Worm (Caenorhabditis elegans) whole organism, young adult: ENCODE measurements around the gene pals-30.

Experiments
- B0019.2 ChIP-seq: fragments of 200-800 bp; sonication (Bioruptor generic); conservative IDR thresholded peaks from 2 replicates; pipeline ENCODE4 v1.3.6; 2022; ENCODE audit warnings: missing genetic modification reagents, missing genetic modification characterization, missing compliant biosample characterization
- B0336.3 ChIP-seq: fragments of 200-800 bp; sonication (Bioruptor generic); IDR thresholded peaks from 2 replicates; pipeline ENCODE4 v1.3.6; 2022; ENCODE audit warnings: missing genetic modification characterization, missing compliant biosample characterization
- C17E4.6 ChIP-seq: fragments of 200-800 bp; sonication (Bioruptor generic); IDR thresholded peaks from 2 replicates; pipeline ENCODE4 v1.3.6; 2022; ENCODE audit warnings: missing genetic modification reagents, missing genetic modification characterization, missing compliant biosample characterization
- D2030.7 ChIP-seq: fragments of 200-800 bp; sonication (Bioruptor generic); IDR thresholded peaks from 2 replicates; pipeline ENCODE4 v1.3.6; 2022; ENCODE audit warnings: missing genetic modification reagents, missing genetic modification characterization, missing compliant biosample characterization
- F33H1.4 ChIP-seq: fragments of 200-800 bp; sonication (Bioruptor generic); IDR thresholded peaks from 2 replicates; pipeline ENCODE4 v1.3.6; 2022; ENCODE audit warnings: missing genetic modification reagents, missing genetic modification characterization, missing compliant biosample characterization
- F39B2.1 ChIP-seq: fragments of 200-800 bp; sonication (Bioruptor generic); IDR thresholded peaks from 2 replicates; pipeline ENCODE4 v1.3.6; 2022; ENCODE audit warnings: missing genetic modification reagents, missing genetic modification characterization, missing compliant biosample characterization
- F49E8.2 ChIP-seq: sonication (generic microtip); optimal IDR thresholded peaks from 3 replicates; lab custom pipeline; 2017; ENCODE audit warnings: missing genetic modification characterization, mild to moderate bottlenecking, missing compliant biosample characterization, antibody characterized with exemption, moderate library complexity; ENCODE audit not compliant: insufficient read depth
- Y53F4B.3 ChIP-seq: fragments of 200-800 bp; sonication (Bioruptor generic); IDR thresholded peaks from 2 replicates; pipeline ENCODE4 v1.3.6; 2022; ENCODE audit warnings: missing genetic modification reagents, missing genetic modification characterization, missing compliant biosample characterization
- Y53G8AR.9 ChIP-seq: fragments of 200-800 bp; sonication (Bioruptor generic); conservative IDR thresholded peaks from 2 replicates; pipeline ENCODE4 v1.3.6; 2022; ENCODE audit warnings: missing genetic modification reagents, missing genetic modification characterization, missing compliant biosample characterization
- Y56A3A.18 ChIP-seq: fragments of 200-800 bp; sonication (Bioruptor generic); IDR thresholded peaks from 2 replicates; pipeline ENCODE4 v1.3.6; 2022; ENCODE audit warnings: missing genetic modification reagents, missing genetic modification characterization, missing compliant biosample characterization
- attf-3 ChIP-seq: fragments of 200-800 bp; sonication (Bioruptor generic); conservative IDR thresholded peaks from 2 replicates; pipeline ENCODE4 v1.3.6; 2022; ENCODE audit warnings: missing genetic modification reagents, missing genetic modification characterization, missing compliant biosample characterization
- attf-6 ChIP-seq: fragments of 200-800 bp; sonication (Bioruptor generic); IDR thresholded peaks from 2 replicates; pipeline ENCODE4 v1.3.6; 2022; ENCODE audit warnings: missing genetic modification reagents, missing genetic modification characterization, missing compliant biosample characterization
- cebp-2 ChIP-seq: fragments of 200-800 bp; sonication (Bioruptor generic); IDR thresholded peaks from 2 replicates; pipeline ENCODE4 v1.3.6; 2022; ENCODE audit warnings: missing genetic modification characterization, missing compliant biosample characterization
- ceh-100 ChIP-seq: fragments of 200-800 bp; sonication (Bioruptor generic); IDR thresholded peaks from 2 replicates; pipeline ENCODE4 v1.3.6; 2022; ENCODE audit warnings: missing genetic modification reagents, missing genetic modification characterization, missing compliant biosample characterization
- ceh-91 ChIP-seq: fragments of 200-800 bp; sonication (Bioruptor generic); IDR thresholded peaks from 2 replicates; pipeline ENCODE4 v1.3.6; 2022; ENCODE audit warnings: missing genetic modification reagents, missing genetic modification characterization, missing compliant biosample characterization
- dox-1 ChIP-seq: fragments of 200-800 bp; sonication (Bioruptor generic); IDR thresholded peaks from 2 replicates; pipeline ENCODE4 v1.3.6; 2022; ENCODE audit warnings: missing genetic modification reagents, missing genetic modification characterization, missing compliant biosample characterization
- egrh-3 ChIP-seq: fragments of 200-800 bp; sonication (Bioruptor generic); IDR thresholded peaks from 2 replicates; pipeline ENCODE4 v1.3.6; 2022; ENCODE audit warnings: missing genetic modification reagents, missing genetic modification characterization, missing compliant biosample characterization
- ekl-4 ChIP-seq: fragments of 200-800 bp; sonication (Bioruptor generic); IDR thresholded peaks from 2 replicates; pipeline ENCODE4 v1.3.6; 2022; ENCODE audit warnings: missing genetic modification reagents, missing genetic modification characterization, missing compliant biosample characterization
- hmg-1.2 ChIP-seq: fragments of 200-800 bp; sonication (Bioruptor generic); IDR thresholded peaks from 2 replicates; pipeline ENCODE4 v1.3.6; 2022; ENCODE audit warnings: missing genetic modification reagents, missing genetic modification characterization, missing compliant biosample characterization
- hmg-20 ChIP-seq: fragments of 200-800 bp; sonication (Bioruptor generic); IDR thresholded peaks from 2 replicates; pipeline ENCODE4 v1.3.6; 2022; ENCODE audit warnings: missing genetic modification reagents, missing genetic modification characterization, missing compliant biosample characterization
- hsf-1 ChIP-seq: fragments of 200-800 bp; sonication (Bioruptor generic); IDR thresholded peaks from 2 replicates; pipeline ENCODE4 v1.3.6; 2022; ENCODE audit warnings: missing genetic modification reagents, missing genetic modification characterization, missing compliant biosample characterization
- lin-54 ChIP-seq: fragments of 200-800 bp; sonication (Bioruptor generic); optimal IDR thresholded peaks from 2 replicates; lab custom pipeline; 2018; ENCODE audit warnings: mild to moderate bottlenecking, missing genetic modification characterization, missing compliant biosample characterization
- lir-1 ChIP-seq: fragments of 200-800 bp; sonication (Bioruptor generic); conservative IDR thresholded peaks from 2 replicates; pipeline ENCODE4 v1.3.6; 2022; ENCODE audit warnings: missing genetic modification reagents, missing genetic modification characterization, missing compliant biosample characterization
- lsl-1 ChIP-seq: fragments of 200-800 bp; sonication (Bioruptor generic); optimal IDR thresholded peaks from 2 replicates; lab custom pipeline; 2018; ENCODE audit warnings: mild to moderate bottlenecking, missing genetic modification characterization, moderate library complexity, missing compliant biosample characterization
- madf-3 ChIP-seq: fragments of 200-800 bp; sonication (Bioruptor generic); IDR thresholded peaks from 2 replicates; pipeline ENCODE4 v1.3.6; 2022; ENCODE audit warnings: missing genetic modification reagents, missing genetic modification characterization, missing compliant biosample characterization
- madf-6 ChIP-seq: fragments of 200-800 bp; sonication (Bioruptor generic); IDR thresholded peaks from 2 replicates; pipeline ENCODE4 v1.3.6; 2022; ENCODE audit warnings: missing genetic modification reagents, missing genetic modification characterization, missing compliant biosample characterization
- madf-8 ChIP-seq: fragments of 200-800 bp; sonication (Bioruptor generic); conservative IDR thresholded peaks from 2 replicates; pipeline ENCODE4 v1.3.6; 2022; ENCODE audit warnings: missing genetic modification reagents, missing genetic modification characterization, missing compliant biosample characterization
- mcd-1 ChIP-seq: fragments of 200-800 bp; sonication (Bioruptor generic); IDR thresholded peaks from 2 replicates; pipeline ENCODE4 v1.3.6; 2022; ENCODE audit warnings: missing genetic modification reagents, missing genetic modification characterization, missing compliant biosample characterization
- nfya-2 ChIP-seq: fragments of 200-800 bp; sonication (Bioruptor generic); IDR thresholded peaks from 2 replicates; pipeline ENCODE4 v1.3.6; 2022; ENCODE audit warnings: missing genetic modification reagents, missing genetic modification characterization, missing compliant biosample characterization
- nfyb-1 ChIP-seq: fragments of 200-800 bp; sonication (Bioruptor generic); IDR thresholded peaks from 2 replicates; pipeline ENCODE4 v1.3.6; 2022; ENCODE audit warnings: missing genetic modification reagents, missing genetic modification characterization, missing compliant biosample characterization
- pbrm-1 ChIP-seq: fragments of 200-800 bp; sonication (Bioruptor generic); IDR thresholded peaks from 2 replicates; pipeline ENCODE4 v1.3.6; 2022; ENCODE audit warnings: missing genetic modification reagents, missing genetic modification characterization, missing compliant biosample characterization
- rcor-1 ChIP-seq: fragments of 200-800 bp; sonication (Bioruptor generic); IDR thresholded peaks from 2 replicates; pipeline ENCODE4 v1.3.6; 2022; ENCODE audit warnings: missing genetic modification reagents, missing genetic modification characterization, missing compliant biosample characterization
- snpc-1.1 ChIP-seq: sonication (generic microtip); optimal IDR thresholded peaks from 2 replicates; lab custom pipeline; 2017; ENCODE audit warnings: missing genetic modification characterization, mild to moderate bottlenecking, missing compliant biosample characterization, antibody characterized with exemption, moderate library complexity, missing genotype, missing genetic modification reagents; ENCODE audit not compliant: insufficient read depth
- snpc-1.3 ChIP-seq: sonication (generic microtip); optimal IDR thresholded peaks from 2 replicates; lab custom pipeline; 2017; ENCODE audit warnings: missing genetic modification characterization, mild to moderate bottlenecking, missing compliant biosample characterization, antibody characterized with exemption, moderate library complexity, missing genotype, missing genetic modification reagents; ENCODE audit not compliant: insufficient read depth
- snpc-3.4 ChIP-seq: sonication (generic microtip); optimal IDR thresholded peaks from 2 replicates; lab custom pipeline; 2017; ENCODE audit warnings: missing genetic modification characterization, mild to moderate bottlenecking, missing compliant biosample characterization, antibody characterized with exemption, moderate library complexity, missing genotype, missing genetic modification reagents
- snpc-4 ChIP-seq, 5 experiments: fragments of 150-350 bp in 1 of 5; sonication (generic microtip) in 4 of 5; optimal IDR thresholded peaks; 2 replicates each; lab custom pipeline; 2014 to 2018; ENCODE audit warnings: missing genetic modification characterization in 5 of 5, missing biosample characterization in 3 of 5, antibody characterized with exemption in 2 of 5, mild to moderate bottlenecking in 2 of 5, missing compliant biosample characterization in 2 of 5, missing genotype in 2 of 5, moderate library complexity in 2 of 5, missing genetic modification reagents in 1 of 5
- tbp1 ChIP-seq: fragments of 200-800 bp; sonication (Bioruptor generic); optimal IDR thresholded peaks from 2 replicates; lab custom pipeline; 2018; ENCODE audit warnings: mild to moderate bottlenecking, missing genetic modification characterization, missing compliant biosample characterization
- xnd-1 ChIP-seq: sonication (generic microtip); optimal IDR thresholded peaks from 2 replicates; lab custom pipeline; 2016; ENCODE audit warnings: missing genotype, missing genetic modification reagents, missing genetic modification characterization, missing compliant biosample characterization
- ztf-25 ChIP-seq: fragments of 200-800 bp; sonication (Bioruptor generic); IDR thresholded peaks from 2 replicates; pipeline ENCODE4 v1.3.6; 2022; ENCODE audit warnings: missing genetic modification reagents, missing genetic modification characterization, missing compliant biosample characterization
- ztf-28 ChIP-seq: fragments of 200-800 bp; sonication (Bioruptor generic); IDR thresholded peaks from 2 replicates; pipeline ENCODE4 v1.3.6; 2022; ENCODE audit warnings: missing genetic modification reagents, missing genetic modification characterization, missing compliant biosample characterization

Gene pals-30

DNA sequence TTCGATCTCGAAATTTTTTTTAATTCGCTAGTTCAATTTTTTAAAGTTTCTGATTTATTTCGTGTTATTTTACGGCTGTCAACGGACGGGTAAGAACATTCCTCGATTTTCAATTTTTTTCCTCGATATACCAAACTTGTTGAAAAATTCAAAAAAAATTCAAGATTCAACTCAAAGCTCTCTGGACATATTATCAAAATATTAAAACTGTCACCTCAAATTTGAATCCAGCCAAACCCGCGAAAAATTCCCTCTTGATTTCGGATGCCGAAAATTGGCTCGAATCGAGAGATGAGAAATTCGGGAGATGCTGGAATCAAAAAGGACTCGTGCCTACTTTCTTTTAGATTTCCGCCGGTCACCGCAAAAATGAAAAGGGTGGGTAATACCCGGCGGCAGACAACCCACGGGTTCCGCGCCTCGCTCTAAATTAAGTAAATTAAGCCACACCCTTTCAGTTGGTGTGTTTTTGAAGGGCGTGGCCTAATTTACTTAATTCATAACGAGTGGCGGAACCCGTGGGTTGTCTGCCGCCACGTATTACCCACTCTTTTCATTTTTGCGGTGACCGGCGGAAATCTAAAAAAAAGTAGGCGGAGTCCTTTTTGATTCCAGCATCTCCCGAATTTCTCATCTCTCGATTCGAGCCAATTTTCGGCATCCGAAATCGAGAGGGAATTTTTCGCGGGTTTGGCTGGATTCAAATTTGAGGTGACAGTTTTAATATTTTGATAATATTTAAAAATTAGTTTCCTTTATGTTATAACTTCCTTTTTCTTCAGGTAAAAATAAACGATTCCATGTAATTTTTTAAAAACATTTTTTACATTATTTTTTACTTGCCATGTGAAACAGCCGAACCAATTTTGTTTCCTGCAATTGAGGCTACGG lies 26.3 kb downstream of the pals-30 start:
- peak; percentile 18 for TF ChIP-seq F49E8.2
- TF ChIP-seq Y53F4B.3: peak; percentile 43; the same call in 1 of the 2 replicates
- TF ChIP-seq hsf-1 (GFP tag; lab: Robert Waterston, UW): peak; percentile 80
- TF ChIP-seq B0336.3 (GFP tag; lab: Robert Waterston, UW): peak; percentile 52; the same call in 1 of the 2 replicates
- peak; percentile 73; the same call in 1 of the 2 replicates for TF ChIP-seq C17E4.6 (GFP tag; lab: Robert Waterston, UW)
- 0 out of 2 replicates have a peak, but pooled peaks have one; percentile 10 for TF ChIP-seq F39B2.1
- TF ChIP-seq egrh-3 (GFP tag; lab: Robert Waterston, UW): peak; percentile 45; the same call in 1 of the 2 replicates
- TF ChIP-seq madf-6: peak; percentile 88
- TF ChIP-seq dox-1 (GFP tag; lab: Robert Waterston, UW): peak; percentile 86
- TF ChIP-seq xnd-1 (tag; lab: Kevin White, UChicago): peak; percentile 33
- peak; percentile 26 for TF ChIP-seq lin-54 (GFP tag; lab: Kevin White, UChicago)
- peak; percentile 8 for TF ChIP-seq snpc-1.3 (tag; lab: Kevin White, UChicago)
- peak; percentile 75; the same call in 1 of the 2 replicates for TF ChIP-seq madf-3 (GFP tag; lab: Robert Waterston, UW)
- TF ChIP-seq nfyb-1 (GFP tag; lab: Robert Waterston, UW): peak; percentile 77
- peak; percentile 62; the same call in 1 of the 2 replicates for TF ChIP-seq ceh-91 (GFP tag; lab: Robert Waterston, UW)
- TF ChIP-seq ekl-4 (GFP tag; lab: Robert Waterston, UW): peak; percentile 78
- peak; percentile 66 for TF ChIP-seq mcd-1
- 0 out of 2 replicates have a peak, but pooled peaks have one; percentile 25 for TF ChIP-seq ztf-25 (GFP tag; lab: Robert Waterston, UW)
- peak; percentile 99 for TF ChIP-seq pbrm-1 (GFP tag; lab: Robert Waterston, UW)
- peak; percentile 86 for TF ChIP-seq Y53G8AR.9
- peak; percentile 39; the same call in 1 of the 2 replicates for TF ChIP-seq B0019.2 (GFP tag; lab: Robert Waterston, UW)
- peak; percentile 81 for TF ChIP-seq snpc-1.1
- peak; percentile 48; the same call in 1 of the 2 replicates for TF ChIP-seq attf-3 (GFP tag; lab: Robert Waterston, UW)
- TF ChIP-seq hmg-20: peak; percentile 56; the same call in 1 of the 2 replicates
- peak; percentile 87 for TF ChIP-seq ceh-100 (GFP tag; lab: Robert Waterston, UW)
- TF ChIP-seq F33H1.4 (GFP tag; lab: Robert Waterston, UW): peak; percentile 63
- 0 out of 2 replicates have a peak, but pooled peaks have one; percentile 55 for TF ChIP-seq nfya-2 (GFP tag; lab: Robert Waterston, UW)
- peak; percentile 91 for TF ChIP-seq snpc-4 (GFP tag; optimal IDR thresholded peaks at IDR 0.05; lab: Kevin White, UChicago)
- TF ChIP-seq snpc-4 (tag; optimal IDR thresholded peaks at IDR 0.05; lab: Kevin White, UChicago): peak; percentile 93 to 99 (median 94)
- TF ChIP-seq lsl-1 (GFP tag; lab: Kevin White, UChicago): peak; percentile 44
- TF ChIP-seq rcor-1: peak; percentile 88
- TF ChIP-seq D2030.7 (GFP tag; lab: Robert Waterston, UW): peak; percentile 97
- peak; percentile 82; the same call in 1 of the 2 replicates for TF ChIP-seq ztf-28
- peak; percentile 84 for TF ChIP-seq hmg-1.2
- peak; percentile 57 for TF ChIP-seq madf-8 (GFP tag; lab: Robert Waterston, UW)
- peak; percentile 16 for TF ChIP-seq snpc-3.4 (tag; lab: Kevin White, UChicago)
- TF ChIP-seq Y56A3A.18 (GFP tag; lab: Robert Waterston, UW): peak; percentile 72
- TF ChIP-seq tbp1 (GFP tag; lab: Kevin White, UChicago): peak; percentile 68
- peak; percentile 91; the same call in 1 of the 2 replicates for TF ChIP-seq cebp-2 (GFP tag; lab: Robert Waterston, UW)
- TF ChIP-seq lir-1: 0 out of 2 replicates have a peak, but pooled peaks have one; percentile 13
- peak; percentile 100 for TF ChIP-seq attf-6
